Fruit fly (Drosophila melanogaster) Kc167 (cell line): ENCODE results near the gene mRpS7.

Experiments used
- Myc ChIP-seq: fragments of >200 bp; optimal IDR thresholded peaks from 2 replicates; lab custom pipeline; 2017; ENCODE audit warnings: missing external identifiers
- Sin3A ChIP-seq: fragments of >200 bp; optimal IDR thresholded peaks from 2 replicates; lab custom pipeline; 2018; ENCODE audit warnings: missing external identifiers
- insv ChIP-seq: fragments of >200 bp; optimal IDR thresholded peaks from 3 replicates; lab custom pipeline; 2018; ENCODE audit warnings: missing external identifiers
- psq ChIP-seq: fragments of >200 bp; optimal IDR thresholded peaks from 2 replicates; lab custom pipeline; 2017; ENCODE audit warnings: missing external identifiers
- ttk ChIP-seq: sonication (Bioruptor generic); optimal IDR thresholded peaks from 2 replicates; lab custom pipeline; 2017; ENCODE audit warnings: missing external identifiers

DNA sequence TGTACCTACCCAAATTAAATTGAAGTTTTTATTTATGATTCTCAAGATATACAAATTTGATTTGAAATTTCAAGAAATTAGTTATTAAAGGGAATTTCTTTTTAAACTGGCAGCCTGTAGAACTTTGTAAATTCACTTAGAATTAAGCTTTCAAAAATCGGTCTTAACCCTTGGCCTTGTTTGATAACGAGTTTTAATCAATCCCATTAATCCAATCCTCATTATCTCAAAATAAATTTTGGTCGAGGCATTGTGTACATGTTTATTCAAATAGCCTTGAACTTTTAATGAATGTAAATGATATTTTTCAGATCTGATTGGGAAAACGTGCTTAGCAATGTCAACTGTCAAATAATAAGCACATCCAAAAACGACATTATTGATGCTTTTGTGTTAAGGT lies 46.6 kb upstream of the mRpS7 start:
- TF ChIP-seq psq (lab: Kevin White, UChicago), result no peak
- TF ChIP-seq ttk (lab: Kevin White, UChicago), result no peak
- no peak for TF ChIP-seq insv (lab: Kevin White, UChicago)
- no peak for TF ChIP-seq Myc (lab: Kevin White, UChicago)
- TF ChIP-seq Sin3A (lab: Kevin White, UChicago), result no peak
